Worm (Caenorhabditis elegans): Measurements from ENCODE around the gene pept-2.

DNA sequence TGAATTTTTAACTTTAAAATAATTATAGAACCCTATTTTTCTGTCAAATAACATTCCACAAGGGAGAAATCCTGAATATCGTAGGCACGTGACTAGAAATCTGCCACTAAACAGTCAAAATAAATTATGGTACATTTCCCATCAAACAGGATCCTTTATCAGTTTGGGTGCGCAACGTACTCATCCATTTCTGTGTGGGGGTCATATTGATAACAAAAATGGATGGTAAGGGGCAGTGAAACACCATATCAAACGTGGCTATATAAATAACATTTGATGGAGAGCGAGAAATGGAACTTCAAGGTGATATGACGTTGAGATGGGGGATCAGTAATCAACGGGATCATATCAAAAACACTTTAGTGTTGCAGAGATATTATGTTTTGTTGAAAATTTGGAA, 6.4 kb upstream of the pept-2 start:
- TF ChIP-seq flt-1 (GFP tag; IDR thresholded peaks at IDR 0.05) (no peak), ztf-23 (GFP tag; IDR thresholded peaks at IDR 0.05) (no peak)

All from whole organism, midembryonic.